Fruit fly (Drosophila melanogaster): ENCODE results near the gene beta-PheRS.

beta-PheRS gene

dm6 chr3R:24276104-24277008, 23.9 kb upstream of the beta-PheRS start, which contains the start of gene Orct (continued):
- TF ChIP-seq CG11398 (GFP tag; optimal IDR thresholded peaks at IDR 0.05), result peak; percentile 33
- TF ChIP-seq fu2 (GFP tag; optimal IDR thresholded peaks at IDR 0.05), result peak; percentile 65
- peak; percentile 71 for TF ChIP-seq cg (GFP tag; optimal IDR thresholded peaks at IDR 0.05)
- TF ChIP-seq Ada2b (GFP tag; IDR thresholded peaks at IDR 0.05), result peak; percentile 27
- TF ChIP-seq mam (GFP tag; optimal IDR thresholded peaks at IDR 0.05), result peak; percentile 76
- TF ChIP-seq tup (GFP tag; optimal IDR thresholded peaks at IDR 0.05), result no peak
- TF ChIP-seq Sin3A (optimal IDR thresholded peaks at IDR 0.05), result no peak
- TF ChIP-seq Xrp1 (GFP tag; IDR thresholded peaks at IDR 0.05), result peak; percentile 49
- peak; percentile 19; the same call in 1 of the 2 replicates for TF ChIP-seq CG14667 (GFP tag; IDR thresholded peaks at IDR 0.05)
- TF ChIP-seq en (GFP tag; optimal IDR thresholded peaks at IDR 0.05), result no peak
- TF ChIP-seq kay (GFP tag; optimal IDR thresholded peaks at IDR 0.05), result peak; percentile 45
- TF ChIP-seq wdn (GFP tag; IDR thresholded peaks at IDR 0.05), result 0 out of 2 replicates have a peak, but pooled peaks have one; percentile 18
- TF ChIP-seq slbo (GFP tag; IDR thresholded peaks at IDR 0.05), result peak; percentile 84
- TF ChIP-seq hkb (optimal IDR thresholded peaks at IDR 0.05), result no peak
- TF ChIP-seq hkb (GFP tag; IDR thresholded peaks at IDR 0.05), result peak; percentile 64
- peak; percentile 83 for TF ChIP-seq CG10209 (GFP tag; optimal IDR thresholded peaks at IDR 0.05)
- peak; percentile 4; the same call in 1 of the 2 replicates for TF ChIP-seq sim (GFP tag; IDR thresholded peaks at IDR 0.05)
- TF ChIP-seq CG11560 (tag; IDR thresholded peaks at IDR 0.05), result peak; percentile 51; the same call in 1 of the 3 replicates
- peak; percentile 16 for TF ChIP-seq Ravus (GFP tag; IDR thresholded peaks at IDR 0.05)
- TF ChIP-seq Oli (tag; optimal IDR thresholded peaks at IDR 0.05), result peak; percentile 82
- peak; percentile 65 to 82 for TF ChIP-seq Pdp1 (GFP tag; optimal IDR thresholded peaks at IDR 0.05)
- TF ChIP-seq unc-4 (GFP tag; IDR thresholded peaks at IDR 0.05; ENCODE audit: partially characterized antibody), result no peak
- peak; percentile 79 for TF ChIP-seq CG12659 (GFP tag; optimal IDR thresholded peaks at IDR 0.05)
- peak; percentile 15; the same call in 1 of the 3 replicates for TF ChIP-seq so (GFP tag; IDR thresholded peaks at IDR 0.05)
- TF ChIP-seq zen (tag; optimal IDR thresholded peaks at IDR 0.05), result peak; percentile 3
- peak; percentile 55 for TF ChIP-seq CG17568 (GFP tag; optimal IDR thresholded peaks at IDR 0.05)
- TF ChIP-seq CG3847 (GFP tag; IDR thresholded peaks at IDR 0.05), result peak; percentile 66; the same call in 1 of the 2 replicates
- peak; percentile 30; the same call in 1 of the 2 replicates for TF ChIP-seq Bgb (GFP tag; IDR thresholded peaks at IDR 0.05; ENCODE audit: partially characterized antibody)
- TF ChIP-seq pum (GFP tag; optimal IDR thresholded peaks at IDR 0.05), result peak; percentile 55
- peak; percentile 43 for TF ChIP-seq Vsx1 (GFP tag; optimal IDR thresholded peaks at IDR 0.05)
- peak; percentile 46 for TF ChIP-seq CG13624 (GFP tag; optimal IDR thresholded peaks at IDR 0.05)
- no peak for TF ChIP-seq CG3407 (GFP tag; optimal IDR thresholded peaks at IDR 0.05)
- TF ChIP-seq CG11456 (GFP tag; IDR thresholded peaks at IDR 0.05), result peak; percentile 69; the same call in 2 of the 3 replicates
- peak; percentile 32 for TF ChIP-seq CG8944 (GFP tag; optimal IDR thresholded peaks at IDR 0.05)
- TF ChIP-seq Dip3 (GFP tag; optimal IDR thresholded peaks at IDR 0.05), result peak; percentile 74
- TF ChIP-seq CG8359 (GFP tag; optimal IDR thresholded peaks at IDR 0.05; ENCODE audit: borderline replicate concordance), result peak; percentile 46
- TF ChIP-seq Ptx1 (GFP tag; IDR thresholded peaks at IDR 0.05), result peak; percentile 75
- no peak for TF ChIP-seq Neu2 (GFP tag; optimal IDR thresholded peaks at IDR 0.05; ENCODE audit: borderline replicate concordance)
- TF ChIP-seq CG12391 (tag; optimal IDR thresholded peaks at IDR 0.05), result peak; percentile 78
- TF ChIP-seq lola (GFP tag; optimal IDR thresholded peaks at IDR 0.05), result peak in 1 of 3 experiments; percentile 62
- TF ChIP-seq CG15514 (GFP tag; optimal IDR thresholded peaks at IDR 0.05), result peak; percentile 60
- TF ChIP-seq CG32532 (GFP tag; IDR thresholded peaks at IDR 0.05), result peak; percentile 79
- TF ChIP-seq CG6254 (GFP tag; optimal IDR thresholded peaks at IDR 0.05), result peak; percentile 44
- peak; percentile 71 for TF ChIP-seq CG13296 (GFP tag; optimal IDR thresholded peaks at IDR 0.05)
- no peak for TF ChIP-seq CG10565 (GFP tag; optimal IDR thresholded peaks at IDR 0.05)
- TF ChIP-seq gcm2 (GFP tag; optimal IDR thresholded peaks at IDR 0.05), result no peak
- peak; percentile 90 for TF ChIP-seq CG3281 (GFP tag; optimal IDR thresholded peaks at IDR 0.05)
- no peak for TF ChIP-seq CG2129 (GFP tag; IDR thresholded peaks at IDR 0.05; ENCODE audit: partially characterized antibody)

All from whole organism, embryonic.